Worm (Caenorhabditis elegans): ENCODE data around the gene wdr-20.
A peak's percentile ranks its signal among the peaks of the same experiment; 100 is the strongest.

Gene wdr-20

DNA sequence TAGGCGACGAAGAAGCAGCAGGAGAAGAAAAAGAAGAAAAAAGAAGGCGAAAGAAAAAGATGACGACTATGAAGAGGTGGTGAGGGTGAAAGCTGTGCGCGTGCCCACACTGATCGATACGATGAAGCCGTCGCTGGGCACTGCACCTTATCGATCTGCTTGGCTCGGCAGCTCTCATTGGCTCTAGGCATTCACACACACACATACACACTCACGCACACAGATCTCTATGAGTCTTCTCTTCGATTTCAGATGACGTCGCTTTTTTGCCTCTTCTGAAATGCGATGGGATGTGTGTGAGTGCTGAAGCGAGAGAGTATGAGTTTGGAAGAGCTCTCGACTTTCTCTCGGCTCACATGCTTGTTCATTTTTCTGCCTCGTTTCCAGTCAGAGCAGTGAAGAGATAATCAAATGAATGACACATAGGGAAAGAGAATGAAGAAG lies 40.7 kb upstream of the wdr-20 start (continued):
- no peak for TF ChIP-seq fax-1 (tag; optimal IDR thresholded peaks at IDR 0.05)
- TF ChIP-seq che-1 (tag; optimal IDR thresholded peaks at IDR 0.05): no peak
- TF ChIP-seq fkh-10 (GFP tag; optimal IDR thresholded peaks at IDR 0.05): no peak
- TF ChIP-seq dmd-4 (tag; optimal IDR thresholded peaks at IDR 0.05; ENCODE audit: borderline replicate concordance): no peak
- TF ChIP-seq nhr-11 (tag; optimal IDR thresholded peaks at IDR 0.05): no peak
- TF ChIP-seq npax-4 (tag; optimal IDR thresholded peaks at IDR 0.05): no peak
- no peak for TF ChIP-seq madf-2 (tag; optimal IDR thresholded peaks at IDR 0.05)
- TF ChIP-seq ceh-31 (tag; optimal IDR thresholded peaks at IDR 0.05): peak; percentile 82
- TF ChIP-seq ahr-1 (tag; optimal IDR thresholded peaks at IDR 0.05): no peak
- TF ChIP-seq unc-42 (tag; optimal IDR thresholded peaks at IDR 0.05): peak; percentile 96

DNA sequence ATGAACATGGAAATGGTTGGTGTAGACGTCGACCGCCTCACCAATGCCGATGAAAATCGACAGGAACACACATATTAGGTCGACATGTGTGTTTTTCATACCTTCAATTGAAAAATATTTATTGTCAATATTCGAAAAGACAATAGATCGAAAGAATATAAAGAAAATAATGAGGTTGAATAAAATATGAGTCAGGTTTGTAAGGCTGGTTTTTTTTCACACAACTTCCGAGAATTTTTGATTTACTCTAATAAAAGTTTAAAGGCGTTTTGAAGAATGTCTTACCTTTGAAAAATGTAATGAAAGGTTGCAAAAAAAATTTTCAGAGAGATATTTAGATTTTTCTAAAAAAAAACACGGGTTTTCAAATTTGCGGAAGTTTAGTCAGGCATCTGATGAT lies 39.7 kb upstream of the wdr-20 start, which contains the start of gene egl-3:
Gene egl-3, minus strand, starts transcription at position 101 of the 400 bp plus-strand sequence.
- TF ChIP-seq pat-9 (tag; optimal IDR thresholded peaks at IDR 0.05): no peak
- TF ChIP-seq T23F11.4 (GFP tag; optimal IDR thresholded peaks at IDR 0.05): no peak
- TF ChIP-seq ama-1 (optimal IDR thresholded peaks at IDR 0.05): no peak
- TF ChIP-seq syd-9 (tag; optimal IDR thresholded peaks at IDR 0.05): no peak

DNA sequence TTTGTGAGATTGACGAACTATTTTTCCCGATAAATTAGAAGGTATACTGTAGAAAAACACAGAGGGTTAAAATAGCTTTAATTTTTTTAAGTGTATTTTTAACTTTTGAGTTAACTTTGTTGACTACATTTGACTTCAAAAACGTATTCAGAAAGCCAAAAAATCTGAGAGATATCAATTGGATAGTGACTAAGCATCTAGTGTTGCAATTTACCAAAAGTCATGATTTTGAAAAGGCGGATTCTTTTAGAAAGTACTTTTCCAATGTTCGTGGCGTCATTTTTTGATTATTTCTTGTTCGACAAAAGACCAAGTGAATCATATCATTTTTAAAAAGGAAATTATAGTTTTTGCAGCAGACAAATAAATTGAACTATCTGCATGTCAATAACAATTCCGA lies 34.9 kb upstream of the wdr-20 start:
- TF ChIP-seq pqm-1 (tag; optimal IDR thresholded peaks at IDR 0.05) (no peak), K02D7.2 (tag; optimal IDR thresholded peaks at IDR 0.05) (no peak), K09A11.1 (tag; optimal IDR thresholded peaks at IDR 0.05; ENCODE audit: insufficient read depth) (no peak), dmd-4 (tag; optimal IDR thresholded peaks at IDR 0.05; ENCODE audit: borderline replicate concordance) (no peak), pat-9 (tag; optimal IDR thresholded peaks at IDR 0.05) (no peak), sox-4 (tag; optimal IDR thresholded peaks at IDR 0.05) (no peak)

DNA sequence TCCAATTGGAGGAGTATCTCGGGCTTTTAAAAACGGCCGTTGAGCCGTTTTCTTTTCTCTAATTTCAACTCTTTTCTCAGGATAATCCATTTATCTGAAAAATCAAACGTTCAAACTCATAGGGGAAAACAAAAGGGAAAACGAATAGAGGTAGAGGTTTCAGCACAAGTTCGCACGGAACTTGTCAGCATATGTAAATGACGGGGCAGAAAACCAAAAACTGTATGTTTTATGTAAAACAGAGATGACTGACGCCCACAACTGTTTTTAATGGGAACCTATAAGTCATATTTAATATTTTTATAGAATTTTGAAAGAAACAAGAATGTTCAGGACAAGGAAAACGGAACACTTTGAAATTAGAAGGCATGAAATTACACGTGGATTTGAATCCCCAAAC lies 32.4 kb upstream of the wdr-20 start, which contains the start of gene C51E3.6:
Gene C51E3.6, minus strand, starts transcription at position 101 of the 400 bp plus-strand sequence.
- TF ChIP-seq fkh-10 (GFP tag; optimal IDR thresholded peaks at IDR 0.05) (no peak), pqm-1 (tag; optimal IDR thresholded peaks at IDR 0.05) (no peak), ttx-3 (tag; optimal IDR thresholded peaks at IDR 0.05) (no peak), tbx-7 (tag; optimal IDR thresholded peaks at IDR 0.05) (no peak), pha-4 (tag; optimal IDR thresholded peaks at IDR 0.05) (no peak), ztf-16 (tag; optimal IDR thresholded peaks at IDR 0.05) (no peak), nhr-11 (tag; optimal IDR thresholded peaks at IDR 0.05) (no peak)

DNA sequence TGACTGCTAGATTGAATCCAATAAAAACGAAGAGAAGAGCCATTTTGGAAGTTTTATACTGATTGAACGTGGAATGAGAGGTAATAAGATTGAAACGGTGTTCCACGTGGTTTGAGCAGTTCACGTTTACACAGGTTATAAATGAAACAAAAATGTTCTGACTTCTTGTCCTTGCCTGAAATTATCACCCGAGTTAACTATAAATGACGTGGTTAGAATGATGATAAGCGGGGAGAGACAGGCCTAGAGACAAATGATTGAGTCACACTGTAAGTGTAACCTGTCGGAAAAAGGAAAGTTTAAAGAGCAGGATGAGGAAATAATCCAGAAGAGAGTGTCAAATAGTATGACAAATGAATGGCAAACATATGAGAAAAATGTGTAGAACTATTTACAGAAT lies 27.0 kb upstream of the wdr-20 start, which contains the start of gene C51E3.10:
Gene C51E3.10, minus strand, starts transcription at position 181 of the 400 bp plus-strand sequence.
- TF ChIP-seq ceh-22 (tag; optimal IDR thresholded peaks at IDR 0.05): no peak
- TF ChIP-seq elt-2 (tag; optimal IDR thresholded peaks at IDR 0.05): peak; percentile 29

DNA sequence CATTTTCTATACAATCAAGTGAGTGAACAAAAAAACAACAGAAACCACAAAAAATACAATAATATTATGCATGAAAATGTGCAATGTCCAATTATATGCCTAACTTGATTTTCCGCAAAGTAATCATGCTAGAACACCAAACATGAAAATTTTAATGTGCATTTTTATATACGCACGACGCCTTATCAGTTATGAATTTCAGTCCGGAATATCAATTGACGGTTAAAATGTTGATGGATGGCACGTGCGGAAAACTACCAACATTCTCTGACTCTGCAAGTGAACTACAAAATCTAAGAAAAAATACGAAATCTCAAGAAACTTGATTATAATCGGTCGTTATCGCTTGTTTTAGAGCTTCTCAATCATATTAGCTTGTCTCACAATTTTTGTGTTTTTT lies 26.0 kb upstream of the wdr-20 start:
- TF ChIP-seq gmeb-2 (tag; optimal IDR thresholded peaks at IDR 0.05) (no peak), ceh-9 (tag; optimal IDR thresholded peaks at IDR 0.05) (no peak), ceh-6 (GFP tag; optimal IDR thresholded peaks at IDR 0.05) (no peak)

DNA sequence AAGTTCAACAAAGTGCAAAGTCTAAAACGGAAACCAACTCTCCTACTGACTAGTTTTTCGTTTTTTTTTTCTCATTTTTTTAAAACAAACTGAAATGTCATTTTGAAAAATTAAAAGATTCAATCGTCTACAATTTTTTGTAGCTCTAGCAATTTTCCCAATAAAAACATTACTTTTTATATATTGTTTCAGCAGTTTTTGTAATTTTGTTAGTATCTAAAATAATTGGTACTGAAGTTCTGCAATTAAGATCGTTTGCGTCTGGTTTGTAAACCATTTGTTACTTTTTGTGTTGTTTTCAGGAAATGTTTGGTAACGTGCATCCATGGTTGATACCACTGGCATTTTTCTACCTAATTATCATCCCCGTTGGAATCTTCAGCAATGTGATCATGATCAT lies 24.6 kb upstream of the wdr-20 start, which contains the start of gene srsx-30:
Gene srsx-30, plus strand, starts transcription at position 301 of the 400 bp plus-strand sequence.
- TF ChIP-seq sdc-2 (tag; optimal IDR thresholded peaks at IDR 0.05) (no peak), pha-2 (tag; optimal IDR thresholded peaks at IDR 0.05) (no peak), fkh-6 (tag; optimal IDR thresholded peaks at IDR 0.05) (no peak), che-1 (tag; optimal IDR thresholded peaks at IDR 0.05) (no peak), sox-2 (GFP tag; IDR thresholded peaks at IDR 0.05) (no peak), F13H6.1 (tag; optimal IDR thresholded peaks at IDR 0.05) (no peak), ets-4 (tag; optimal IDR thresholded peaks at IDR 0.05) (no peak), elt-4 (tag; optimal IDR thresholded peaks at IDR 0.05) (no peak), ttx-3 (tag; optimal IDR thresholded peaks at IDR 0.05) (no peak), tbx-2 (tag; optimal IDR thresholded peaks at IDR 0.05) (no peak), ceh-34 (tag; optimal IDR thresholded peaks at IDR 0.05) (no peak), fax-1 (tag; optimal IDR thresholded peaks at IDR 0.05) (no peak), pat-9 (tag; optimal IDR thresholded peaks at IDR 0.05) (no peak), unc-55 (GFP tag; optimal IDR thresholded peaks at IDR 0.05) (no peak), pag-3 (tag; optimal IDR thresholded peaks at IDR 0.05; ENCODE audit: borderline replicate concordance) (no peak), ahr-1 (tag; optimal IDR thresholded peaks at IDR 0.05) (no peak)
